Fruit fly (Drosophila melanogaster): Measurements from ENCODE around the gene lectin-37Da.

DNA sequence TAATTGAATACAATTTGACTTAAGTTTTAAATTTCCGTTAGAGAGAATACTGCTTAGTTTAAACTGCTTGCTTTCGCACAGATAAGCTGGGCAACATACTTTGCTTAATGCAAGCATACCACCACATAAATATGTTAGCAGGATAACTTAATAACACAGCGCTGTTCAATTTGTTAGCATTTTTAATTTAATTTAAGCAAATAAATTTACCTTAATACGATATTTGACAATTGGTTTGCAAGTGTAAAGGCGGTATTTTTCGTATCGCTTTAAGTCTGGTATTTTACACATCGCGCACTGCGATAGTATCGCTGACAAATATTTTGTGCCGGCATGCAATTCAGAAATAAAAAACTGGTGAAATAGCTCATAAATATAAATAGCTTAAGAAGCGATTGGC, 12.2 kb downstream of the lectin-37Da start, which contains the start of gene RtcB:
- no peak for TF ChIP-seq toe (GFP tag; optimal IDR thresholded peaks at IDR 0.05)
- no peak for TF ChIP-seq pad (GFP tag; optimal IDR thresholded peaks at IDR 0.05)
- TF ChIP-seq CG7045 (GFP tag; optimal IDR thresholded peaks at IDR 0.05), result no peak
- no peak for TF ChIP-seq CG12768 (GFP tag; optimal IDR thresholded peaks at IDR 0.05)
- no peak for TF ChIP-seq ovo (GFP tag; optimal IDR thresholded peaks at IDR 0.05)
- TF ChIP-seq kay (GFP tag; ENCODE audit: borderline replicate concordance), result no peak
- no peak for TF ChIP-seq CG33017 (tag; optimal IDR thresholded peaks at IDR 0.05)
- TF ChIP-seq CG11617 (GFP tag; optimal IDR thresholded peaks at IDR 0.05), result no peak
- TF ChIP-seq CG1620 (GFP tag; optimal IDR thresholded peaks at IDR 0.05), result no peak

All from whole organism, adult.